Fruit fly (Drosophila melanogaster) whole organism, adult: ENCODE results near the gene sna.

Experiments used
- CG12768 ChIP-seq: fragments of 200-800 bp; sonication (Bioruptor generic); optimal IDR thresholded peaks from 2 replicates; lab custom pipeline; 2017; ENCODE audit warnings: missing biosample characterization, missing genetic modification characterization, mild to moderate bottlenecking, moderate library complexity, missing genetic modification reagents
- cic ChIP-seq: fragments of 200-800 bp; sonication (Bioruptor generic); optimal IDR thresholded peaks from 2 replicates; lab custom pipeline; 2017; ENCODE audit warnings: missing biosample characterization, mild to moderate bottlenecking, missing genetic modification characterization, moderate library complexity
- kay ChIP-seq: fragments of 200-800 bp; sonication (Bioruptor generic); peaks from one replicate; lab custom pipeline; 2016; ENCODE audit warnings: missing biosample characterization, missing genetic modification characterization, borderline replicate concordance

- TF ChIP-seq cic (GFP tag; lab: Kevin White, UChicago) (no peak), kay (GFP tag; lab: Kevin White, UChicago) (no peak), CG12768 (GFP tag; lab: Kevin White, UChicago) (no peak)
These were observed 15.1 kb downstream of the sna start for dm6 chr2L:15462998-15463397.
